Worm (Caenorhabditis elegans) whole organism, L4 larva: ENCODE data around the gene adbp-1.

Source experiments
- F10B5.3 ChIP-seq: sonication (generic microtip); optimal IDR thresholded peaks from 2 replicates; lab custom pipeline; 2016; ENCODE audit warnings: mild to moderate bottlenecking, missing genetic modification characterization, missing compliant biosample characterization
- R02D3.7 ChIP-seq: fragments of 150-350 bp; sonication (generic microtip); optimal IDR thresholded peaks from 3 replicates; lab custom pipeline; 2014; ENCODE audit warnings: missing biosample characterization, missing genetic modification characterization
- T20F7.1 ChIP-seq: fragments of 200-800 bp; sonication (Bioruptor generic); optimal IDR thresholded peaks from 2 replicates; lab custom pipeline; 2018; ENCODE audit warnings: mild to moderate bottlenecking, missing genetic modification characterization, missing compliant biosample characterization
- aha-1 ChIP-seq: fragments of 150-350 bp; peaks from one replicate; lab custom pipeline; 2014; ENCODE audit warnings: missing biosample characterization, missing genetic modification characterization
- ceh-20 ChIP-seq: fragments of 200-800 bp; sonication (Bioruptor generic); IDR thresholded peaks from 2 replicates; pipeline ENCODE4 v1.3.6; 2022; ENCODE audit warnings: missing genetic modification reagents, missing genetic modification characterization, missing compliant biosample characterization
- ceh-62 ChIP-seq: sonication (generic microtip); optimal IDR thresholded peaks from 2 replicates; lab custom pipeline; 2017; ENCODE audit warnings: missing biosample characterization, missing genetic modification characterization
- ceh-82 ChIP-seq: sonication (generic microtip); optimal IDR thresholded peaks from 2 replicates; lab custom pipeline; 2017; ENCODE audit warnings: missing biosample characterization, missing genetic modification characterization
- ces-1 ChIP-seq: fragments of 150-350 bp; sonication (generic microtip); optimal IDR thresholded peaks from 4 replicates; lab custom pipeline; 2014; ENCODE audit warnings: missing biosample characterization, missing genetic modification reagents, missing genetic modification characterization
- ctbp-1 ChIP-seq: fragments of 200-800 bp; sonication (Bioruptor generic); IDR thresholded peaks from 2 replicates; pipeline ENCODE4 v1.3.6; 2022; ENCODE audit warnings: missing genetic modification reagents, missing genetic modification characterization, missing compliant biosample characterization
- daf-16 ChIP-seq, 3 experiments: sonication (generic microtip); optimal IDR thresholded peaks; 2 replicates each; lab custom pipeline; 2016 to 2017; ENCODE audit warnings: missing genetic modification characterization in 3 of 3, missing genetic modification reagents in 3 of 3, mild to moderate bottlenecking in 2 of 3, missing compliant biosample characterization in 2 of 3, missing biosample characterization in 1 of 3, moderate library complexity in 1 of 3
- dmd-6 ChIP-seq: fragments of 200-800 bp; sonication (Bioruptor generic); IDR thresholded peaks from 2 replicates; pipeline ENCODE4 v1.3.6; 2022; ENCODE audit warnings: missing genetic modification reagents, missing genetic modification characterization, missing compliant biosample characterization
- dpl-1 ChIP-seq: fragments of 150-350 bp; optimal IDR thresholded peaks from 2 replicates; lab custom pipeline; 2014; ENCODE audit warnings: missing biosample characterization, missing genetic modification reagents, missing genetic modification characterization
- dve-1 ChIP-seq: sonication (generic microtip); optimal IDR thresholded peaks from 2 replicates; lab custom pipeline; 2017; ENCODE audit warnings: antibody characterized with exemption, mild to moderate bottlenecking, missing genetic modification characterization, missing compliant biosample characterization; ENCODE audit not compliant: insufficient read depth
- egl-43 ChIP-seq: fragments of 200-800 bp; sonication (Bioruptor generic); IDR thresholded peaks from 2 replicates; pipeline ENCODE4 v1.3.6; 2022; ENCODE audit warnings: missing genetic modification reagents, missing genetic modification characterization, missing compliant biosample characterization
- fos-1 ChIP-seq: fragments of 150-350 bp; optimal IDR thresholded peaks from 2 replicates; lab custom pipeline; 2014; ENCODE audit warnings: missing biosample characterization, missing genetic modification characterization
- gei-8 ChIP-seq: fragments of 200-800 bp; sonication (Bioruptor generic); optimal IDR thresholded peaks from 2 replicates; lab custom pipeline; 2018; ENCODE audit warnings: mild to moderate bottlenecking, missing genetic modification characterization, missing compliant biosample characterization
- hlh-11 ChIP-seq: fragments of 200-800 bp; sonication (Bioruptor generic); optimal IDR thresholded peaks from 2 replicates; lab custom pipeline; 2018; ENCODE audit warnings: mild to moderate bottlenecking, missing genetic modification characterization, missing compliant biosample characterization
- lin-1 ChIP-seq: fragments of 200-800 bp; sonication (Bioruptor generic); IDR thresholded peaks from 2 replicates; pipeline ENCODE4 v1.3.6; 2022; ENCODE audit warnings: missing genetic modification reagents, missing genetic modification characterization, missing compliant biosample characterization
- lin-29 ChIP-seq: fragments of 200-800 bp; sonication (Bioruptor generic); IDR thresholded peaks from 2 replicates; pipeline ENCODE4 v1.3.6; 2022; ENCODE audit warnings: missing genetic modification reagents, missing genetic modification characterization, missing compliant biosample characterization
- lsy-2 ChIP-seq, 2 experiments: fragments of 150-350 bp in 1 of 2; sonication (generic microtip) in 1 of 2; optimal IDR thresholded peaks; 2 replicates each; lab custom pipeline; 2014 to 2017; ENCODE audit warnings: missing biosample characterization in 2 of 2, missing genetic modification characterization in 2 of 2
- mdl-1 ChIP-seq, 2 experiments: fragments of 150-350 bp in 1 of 2; sonication (generic microtip) in 1 of 2; optimal IDR thresholded peaks; 2 replicates each; lab custom pipeline; 2014 to 2017; ENCODE audit warnings: missing biosample characterization in 2 of 2, missing genetic modification characterization in 2 of 2
- mxl-3 ChIP-seq: fragments of 200-800 bp; sonication (Bioruptor generic); optimal IDR thresholded peaks from 2 replicates; lab custom pipeline; 2018; ENCODE audit warnings: mild to moderate bottlenecking, missing genetic modification characterization, missing compliant biosample characterization
- nhr-10 ChIP-seq: fragments of 150-350 bp; optimal IDR thresholded peaks from 2 replicates; lab custom pipeline; 2014; ENCODE audit warnings: missing biosample characterization, missing genetic modification characterization
- nhr-28 ChIP-seq: fragments of 150-350 bp; optimal IDR thresholded peaks from 2 replicates; lab custom pipeline; 2014; ENCODE audit warnings: missing biosample characterization, missing genetic modification characterization
- nhr-42 ChIP-seq: fragments of 200-800 bp; sonication (Bioruptor generic); IDR thresholded peaks from 2 replicates; pipeline ENCODE4 v1.3.6; 2022; ENCODE audit warnings: missing genetic modification characterization, missing compliant biosample characterization
- nhr-48 ChIP-seq: sonication (generic microtip); optimal IDR thresholded peaks from 2 replicates; lab custom pipeline; 2016; ENCODE audit warnings: mild to moderate bottlenecking, missing genetic modification characterization, missing compliant biosample characterization
- nhr-6 ChIP-seq: fragments of 150-350 bp; optimal IDR thresholded peaks from 2 replicates; lab custom pipeline; 2014; ENCODE audit warnings: missing biosample characterization, missing genetic modification characterization
- nhr-76 ChIP-seq: fragments of 150-350 bp; optimal IDR thresholded peaks from 2 replicates; lab custom pipeline; 2014; ENCODE audit warnings: missing biosample characterization, missing genetic modification characterization
- nhr-77 ChIP-seq: fragments of 150-350 bp; optimal IDR thresholded peaks from 2 replicates; lab custom pipeline; 2014; ENCODE audit warnings: missing biosample characterization, missing genetic modification characterization
- pha-4 ChIP-seq, 2 experiments: fragments of 150-350 bp in 1 of 2; fragments of 200-800 bp in 1 of 2; sonication (Bioruptor generic) in 1 of 2; IDR thresholded peaks in 1 of 2; optimal IDR thresholded peaks in 1 of 2; 2 replicates each; pipeline versions ENCODE4 v1.3.6 to Lab custom; 2014 to 2022; ENCODE audit warnings: missing genetic modification characterization in 2 of 2, missing genetic modification reagents in 2 of 2, missing biosample characterization in 1 of 2, missing compliant biosample characterization in 1 of 2
- php-3 ChIP-seq: fragments of 200-800 bp; sonication (Bioruptor generic); IDR thresholded peaks from 2 replicates; pipeline ENCODE4 v1.3.6; 2022; ENCODE audit warnings: missing genetic modification reagents, missing genetic modification characterization, missing compliant biosample characterization
- pqm-1 ChIP-seq: sonication (generic microtip); optimal IDR thresholded peaks from 2 replicates; lab custom pipeline; 2017; ENCODE audit warnings: missing biosample characterization, missing genetic modification characterization
- rbr-2 ChIP-seq: sonication (generic microtip); optimal IDR thresholded peaks from 2 replicates; lab custom pipeline; 2016; ENCODE audit warnings: missing genotype, missing genetic modification characterization, missing compliant biosample characterization
- snpc-4 ChIP-seq: fragments of 150-350 bp; optimal IDR thresholded peaks from 2 replicates; lab custom pipeline; 2014; ENCODE audit warnings: missing biosample characterization, missing genetic modification characterization
- unc-62 ChIP-seq, 3 experiments: fragments of 150-350 bp in 1 of 3; sonication (generic microtip); optimal IDR thresholded peaks in 2 of 3; peaks in 1 of 3; 1 replicate in 1 of 3; 2 replicates in 2 of 3; lab custom pipeline; 2014 to 2017; ENCODE audit warnings: missing biosample characterization in 3 of 3, missing genetic modification characterization in 3 of 3, missing genetic modification reagents in 3 of 3, missing genotype in 1 of 3
- zip-11 ChIP-seq: fragments of 200-800 bp; sonication (Bioruptor generic); IDR thresholded peaks from 2 replicates; pipeline ENCODE4 v1.3.6; 2022; ENCODE audit warnings: missing genetic modification characterization, missing compliant biosample characterization
- zip-2 ChIP-seq: fragments of 150-350 bp; optimal IDR thresholded peaks from 2 replicates; lab custom pipeline; 2014; ENCODE audit warnings: missing biosample characterization, missing genetic modification characterization

adbp-1 gene

DNA sequence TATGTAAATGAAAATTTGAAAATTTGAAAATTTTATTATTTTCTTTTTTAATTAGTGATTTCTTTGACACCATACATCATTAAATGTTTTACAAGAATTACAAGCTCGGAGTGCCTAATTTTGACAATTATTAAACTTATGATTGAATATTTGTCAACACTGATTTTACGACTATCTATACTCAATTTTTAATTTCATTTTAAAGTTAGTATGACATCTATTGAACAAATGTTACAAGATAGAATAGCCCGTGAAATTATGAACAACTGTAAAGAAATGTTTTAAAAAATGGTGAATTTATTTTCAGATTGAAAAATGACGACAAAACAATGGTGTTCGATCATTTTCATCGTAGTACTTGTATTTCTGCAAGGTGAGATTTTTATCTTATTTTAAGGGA lies 26.0 kb upstream of the adbp-1 start, which contains the start of gene C05D12.2:
C05D12.2 (plus strand) TSS at position 301 of the 400 bp plus-strand sequence.
- no peak for TF ChIP-seq dpl-1 (GFP tag; lab: Kevin White, UChicago)
- TF ChIP-seq R02D3.7 (tag; lab: Kevin White, UChicago), result no peak
- no peak for TF ChIP-seq nhr-48 (tag; lab: Kevin White, UChicago)
- TF ChIP-seq nhr-77, result no peak
- TF ChIP-seq aha-1 (tag; lab: Kevin White, UChicago), result peak; percentile 47
- TF ChIP-seq zip-11 (GFP tag; lab: Robert Waterston, UW), result no peak

DNA sequence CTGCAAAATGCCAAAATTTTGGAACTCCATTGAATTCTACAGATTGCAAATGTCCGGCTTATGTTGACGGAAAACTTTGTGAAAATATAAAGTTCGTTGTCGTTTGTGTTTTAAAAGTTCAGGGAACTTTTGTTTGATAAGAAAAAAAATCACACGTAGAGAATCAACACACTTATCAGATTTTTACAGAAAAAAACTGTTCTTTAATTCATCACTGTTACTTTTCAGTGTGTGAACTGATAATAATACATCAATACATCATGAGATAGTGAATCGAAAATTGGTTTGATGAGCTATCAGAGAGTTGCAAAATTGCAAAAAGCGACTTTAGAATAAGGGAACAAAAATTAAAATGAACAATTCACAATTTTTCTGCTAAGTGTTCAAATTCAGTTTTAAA lies 25.5 kb upstream of the adbp-1 start:
- TF ChIP-seq F10B5.3 (no peak), ces-1 (GFP tag; lab: Kevin White, UChicago) (no peak), nhr-77 (peak; percentile 78), mdl-1 (tag; optimal IDR thresholded peaks at IDR 0.05; lab: Kevin White, UChicago) (peak in 1 of 2 experiments; percentile 6), hlh-11 (tag; lab: Kevin White, UChicago) (peak; percentile 44), ceh-20 (GFP tag; lab: Robert Waterston, UW) (no peak), php-3 (GFP tag; lab: Robert Waterston, UW) (no peak), pqm-1 (tag; lab: Kevin White, UChicago) (peak; percentile 84), nhr-28 (tag; lab: Kevin White, UChicago) (peak; percentile 85), gei-8 (GFP tag; lab: Kevin White, UChicago) (no peak), T20F7.1 (GFP tag; lab: Kevin White, UChicago) (no peak), ceh-62 (tag; lab: Kevin White, UChicago) (no peak), ctbp-1 (no peak), dmd-6 (GFP tag; lab: Robert Waterston, UW) (peak; percentile 64), lin-1 (GFP tag; lab: Robert Waterston, UW) (no peak), dve-1 (tag; lab: Kevin White, UChicago) (peak; percentile 55), lin-29 (GFP tag; lab: Robert Waterston, UW) (no peak), daf-16 (GFP tag; optimal IDR thresholded peaks at IDR 0.05; lab: Kevin White, UChicago) (no peak), daf-16 (tag; optimal IDR thresholded peaks at IDR 0.05; lab: Kevin White, UChicago) (peak; percentile 72), mxl-3 (no peak)

DNA sequence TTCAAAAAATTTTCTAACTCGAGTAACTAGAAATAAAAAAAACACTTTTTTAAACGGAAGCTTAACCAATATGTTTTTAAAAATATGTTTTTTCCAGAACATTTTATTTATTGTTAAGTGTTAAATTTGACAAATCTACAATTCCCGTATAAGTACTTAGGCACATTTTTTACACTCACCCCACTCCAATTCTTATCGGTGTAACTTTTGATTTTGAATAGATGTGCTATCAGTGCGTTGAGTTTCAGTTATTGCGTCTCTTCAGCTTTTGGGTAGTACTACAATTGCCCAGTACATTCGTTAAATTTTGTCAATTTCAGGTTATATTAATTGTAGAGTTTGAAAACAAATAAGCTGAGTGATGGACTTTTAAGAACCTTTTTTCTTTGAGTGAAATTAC lies 19.9 kb upstream of the adbp-1 start:
- TF ChIP-seq nhr-28 (tag; lab: Kevin White, UChicago), result peak; percentile 47
- TF ChIP-seq lsy-2 (tag; optimal IDR thresholded peaks at IDR 0.05; lab: Kevin White, UChicago), result no peak
- TF ChIP-seq pqm-1 (tag; lab: Kevin White, UChicago), result peak; percentile 75
- TF ChIP-seq, all 104 proteins: peak for 2

DNA sequence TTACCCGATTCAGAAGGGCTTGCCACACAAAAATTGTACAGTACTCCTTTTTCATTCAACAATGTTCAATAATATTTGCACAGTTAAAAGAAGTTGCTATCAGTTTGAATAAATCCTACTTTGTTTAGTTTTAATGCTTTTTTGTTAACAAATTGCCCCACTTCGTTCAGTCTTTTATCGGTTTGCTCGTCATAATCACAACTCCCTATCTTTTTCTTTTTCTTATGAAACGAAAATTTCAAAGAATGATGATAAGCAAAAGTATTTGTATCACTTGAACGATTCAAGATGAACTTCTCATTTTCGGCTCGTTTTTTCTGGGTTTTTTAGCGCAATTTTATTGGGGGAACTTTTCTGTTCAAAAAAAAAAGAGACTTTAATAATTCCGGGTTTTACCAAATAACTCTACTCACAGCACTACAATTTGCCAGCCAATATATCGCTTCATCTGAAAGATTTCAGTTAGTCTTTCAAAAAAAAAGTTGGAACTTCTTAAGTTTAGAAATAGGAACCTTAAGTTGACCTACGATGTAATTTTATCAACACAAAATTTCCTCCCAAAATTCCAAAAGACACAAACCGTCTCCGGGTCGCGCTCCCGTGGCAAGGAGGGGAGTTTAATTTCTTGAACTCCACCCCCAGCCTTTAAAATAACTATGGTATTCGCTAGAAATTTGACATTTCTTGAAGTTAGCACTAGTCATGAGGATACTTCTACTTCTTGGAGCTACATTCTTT lies 19.2 kb upstream of the adbp-1 start, which contains the start of gene C05D12.3:
C05D12.3 (plus strand) TSS at position 688 of the 738 bp plus-strand sequence.
- peak; percentile 79 for TF ChIP-seq pqm-1 (tag; lab: Kevin White, UChicago)
- TF ChIP-seq nhr-42 (GFP tag; lab: Robert Waterston, UW), result no peak
- peak; percentile 54 for TF ChIP-seq nhr-28 (tag; lab: Kevin White, UChicago)
- no peak for TF ChIP-seq fos-1
- TF ChIP-seq daf-16 (GFP tag; optimal IDR thresholded peaks at IDR 0.05; lab: Kevin White, UChicago), result no peak
- peak; percentile 24 for TF ChIP-seq daf-16 (tag; optimal IDR thresholded peaks at IDR 0.05; lab: Kevin White, UChicago)
- TF ChIP-seq dmd-6 (GFP tag; lab: Robert Waterston, UW), result peak; percentile 28; the same call in 1 of the 2 replicates
- peak; percentile 47 for TF ChIP-seq dve-1 (tag; lab: Kevin White, UChicago)
- TF ChIP-seq, all 104 proteins: peak for 5

DNA sequence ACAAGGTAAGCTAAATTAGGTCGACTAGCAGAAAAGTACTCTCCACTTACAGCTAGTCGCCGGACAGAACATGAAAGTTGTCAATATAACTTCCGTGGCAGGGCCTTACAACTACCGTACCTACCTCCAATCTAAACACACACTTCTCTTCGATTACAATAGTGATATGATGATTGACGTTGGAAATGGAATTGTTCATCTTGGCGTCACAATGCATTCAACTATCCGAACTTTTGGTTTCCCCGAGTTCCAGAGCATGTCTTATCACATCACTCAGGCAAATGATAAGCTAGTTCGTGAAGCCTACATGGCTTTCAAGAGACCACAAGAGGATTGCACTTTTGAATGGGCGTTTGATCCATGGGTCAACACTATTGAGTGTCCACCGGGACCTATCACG lies 16.6 kb upstream of the adbp-1 start:
- TF ChIP-seq aha-1 (tag; lab: Kevin White, UChicago) (peak; percentile 9), fos-1 (no peak), F10B5.3 (no peak), dmd-6 (GFP tag; lab: Robert Waterston, UW) (peak; percentile 90), hlh-11 (tag; lab: Kevin White, UChicago) (peak; percentile 14)

DNA sequence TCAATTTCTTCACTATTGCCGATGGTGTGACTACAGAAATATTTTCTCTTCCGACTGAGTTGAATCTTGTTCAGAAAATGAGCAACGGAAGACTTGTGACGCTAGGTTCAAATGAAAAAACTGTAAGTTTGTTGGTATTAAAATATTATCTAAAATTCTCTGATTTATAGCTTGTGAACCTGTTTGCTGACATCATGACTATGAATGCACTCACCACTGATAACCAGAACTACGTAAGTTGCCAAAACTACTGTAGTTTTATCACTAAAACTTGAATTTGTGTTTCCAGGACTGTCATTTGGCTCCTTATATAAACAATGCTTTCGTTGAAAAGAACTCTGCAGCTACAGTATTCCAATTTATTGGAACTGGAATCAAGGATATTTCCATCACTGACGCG lies 15.4 kb upstream of the adbp-1 start:
- no peak for TF ChIP-seq php-3 (GFP tag; lab: Robert Waterston, UW)
- peak; percentile 5 for TF ChIP-seq hlh-11 (tag; lab: Kevin White, UChicago)
- TF ChIP-seq pha-4 (GFP tag; IDR thresholded peaks at IDR 0.05; lab: Robert Waterston, UW), result no peak
- TF ChIP-seq pha-4 (tag; optimal IDR thresholded peaks at IDR 0.05; lab: Kevin White, UChicago), result no peak
- TF ChIP-seq nhr-10 (tag; lab: Kevin White, UChicago), result no peak
- TF ChIP-seq unc-62 (GFP tag; optimal IDR thresholded peaks at IDR 0.05 in 1 of 2; lab: Kevin White, UChicago), result no peak
- TF ChIP-seq unc-62 (tag; optimal IDR thresholded peaks at IDR 0.05; lab: Kevin White, UChicago), result no peak
- peak; percentile 52 for TF ChIP-seq dmd-6 (GFP tag; lab: Robert Waterston, UW)
- no peak for TF ChIP-seq egl-43 (GFP tag; lab: Robert Waterston, UW)
- peak; percentile 46 for TF ChIP-seq pqm-1 (tag; lab: Kevin White, UChicago)
- TF ChIP-seq rbr-2 (tag; lab: Kevin White, UChicago), result no peak
- no peak for TF ChIP-seq nhr-6 (tag; lab: Kevin White, UChicago)
- TF ChIP-seq snpc-4 (tag; lab: Kevin White, UChicago), result no peak
- TF ChIP-seq zip-2 (tag; lab: Kevin White, UChicago), result no peak
- TF ChIP-seq nhr-28 (tag; lab: Kevin White, UChicago), result peak; percentile 46
- no peak for TF ChIP-seq ceh-82 (tag; lab: Kevin White, UChicago)
- TF ChIP-seq nhr-76 (tag; lab: Kevin White, UChicago), result no peak
